Worm (Caenorhabditis elegans) whole organism, L2 larva: Measurements from ENCODE around the gene atic-1.

Experiments
- ceh-82 ChIP-seq: fragments of 150-350 bp; optimal IDR thresholded peaks from 2 replicates; lab custom pipeline; 2014; ENCODE audit warnings: missing biosample characterization, missing genetic modification characterization
- elt-1 ChIP-seq: fragments of 150-350 bp; optimal IDR thresholded peaks from 2 replicates; lab custom pipeline; 2014; ENCODE audit warnings: missing biosample characterization, missing genetic modification characterization
- lsy-2 ChIP-seq, 2 experiments: fragments of 150-350 bp in 1 of 2; sonication (generic microtip) in 1 of 2; optimal IDR thresholded peaks; 2 replicates each; lab custom pipeline; 2014 to 2017; ENCODE audit warnings: missing biosample characterization in 2 of 2, missing genetic modification characterization in 2 of 2
- snpc-4 ChIP-seq: fragments of 150-350 bp; optimal IDR thresholded peaks from 2 replicates; lab custom pipeline; 2014; ENCODE audit warnings: missing biosample characterization, missing genetic modification characterization
- unc-39 ChIP-seq: fragments of 150-350 bp; optimal IDR thresholded peaks from 2 replicates; lab custom pipeline; 2014; ENCODE audit warnings: missing biosample characterization, missing genetic modification characterization

ce11 chrIV:7943272-7943671 is 61.4 kb downstream of the atic-1 start:
- TF ChIP-seq unc-39 (tag; lab: Kevin White, UChicago) = no peak
- TF ChIP-seq ceh-82 (tag; lab: Kevin White, UChicago) = no peak
- TF ChIP-seq lsy-2 (tag; optimal IDR thresholded peaks at IDR 0.05; lab: Kevin White, UChicago) = no peak
- no peak for TF ChIP-seq elt-1 (tag; lab: Kevin White, UChicago)
- TF ChIP-seq snpc-4 (tag; lab: Kevin White, UChicago) = no peak
